Worm (Caenorhabditis elegans) whole organism, L2 larva: ENCODE data around the gene F08F8.10.

ENCODE experiments used
- C34F6.9 ChIP-seq: fragments of 150-350 bp; optimal IDR thresholded peaks from 2 replicates; lab custom pipeline; 2014; ENCODE audit warnings: missing biosample characterization, missing genetic modification characterization
- F13H6.1 ChIP-seq: sonication (generic microtip); optimal IDR thresholded peaks from 2 replicates; lab custom pipeline; 2016; ENCODE audit warnings: missing genetic modification characterization, missing compliant biosample characterization
- R02D3.7 ChIP-seq: fragments of 150-350 bp; optimal IDR thresholded peaks from 2 replicates; lab custom pipeline; 2014; ENCODE audit warnings: missing biosample characterization, missing genetic modification characterization
- Y55F3AM.14 ChIP-seq: fragments of 200-800 bp; sonication (Bioruptor generic); optimal IDR thresholded peaks from 2 replicates; lab custom pipeline; 2018; ENCODE audit warnings: mild to moderate bottlenecking, missing genetic modification characterization, missing compliant biosample characterization
- ZK546.5 ChIP-seq: sonication (generic microtip); optimal IDR thresholded peaks from 2 replicates; lab custom pipeline; 2017; ENCODE audit warnings: missing biosample characterization, missing genetic modification characterization
- ama-1 ChIP-seq: fragments of 150-350 bp; optimal IDR thresholded peaks from 2 replicates; lab custom pipeline; 2018; ENCODE audit warnings: inconsistent platforms
- ceh-16 ChIP-seq: fragments of 150-350 bp; optimal IDR thresholded peaks from 2 replicates; lab custom pipeline; 2014; ENCODE audit warnings: missing biosample characterization, missing genetic modification characterization
- ceh-82 ChIP-seq: fragments of 150-350 bp; optimal IDR thresholded peaks from 2 replicates; lab custom pipeline; 2014; ENCODE audit warnings: missing biosample characterization, missing genetic modification characterization
- dmd-4 ChIP-seq: sonication (generic microtip); optimal IDR thresholded peaks from 2 replicates; lab custom pipeline; 2017; ENCODE audit warnings: missing biosample characterization, missing genetic modification characterization
- egl-27 ChIP-seq: sonication (generic microtip); optimal IDR thresholded peaks from 3 replicates; lab custom pipeline; 2017; ENCODE audit warnings: missing biosample characterization, missing genetic modification reagents, missing genetic modification characterization
- elt-1 ChIP-seq: fragments of 150-350 bp; optimal IDR thresholded peaks from 2 replicates; lab custom pipeline; 2014; ENCODE audit warnings: missing biosample characterization, missing genetic modification characterization
- fos-1 ChIP-seq: fragments of 150-350 bp; optimal IDR thresholded peaks from 2 replicates; lab custom pipeline; 2014; ENCODE audit warnings: missing biosample characterization, missing genetic modification characterization
- gmeb-1 ChIP-seq: fragments of 150-350 bp; optimal IDR thresholded peaks from 2 replicates; lab custom pipeline; 2014; ENCODE audit warnings: missing biosample characterization, missing genetic modification characterization
- lin-39 ChIP-seq: fragments of 150-350 bp; optimal IDR thresholded peaks from 2 replicates; lab custom pipeline; 2014; ENCODE audit warnings: missing biosample characterization, missing genetic modification reagents, missing genetic modification characterization
- lsy-2 ChIP-seq, 2 experiments: fragments of 150-350 bp in 1 of 2; sonication (generic microtip) in 1 of 2; optimal IDR thresholded peaks; 2 replicates each; lab custom pipeline; 2014 to 2017; ENCODE audit warnings: missing biosample characterization in 2 of 2, missing genetic modification characterization in 2 of 2
- mab-5 ChIP-seq: fragments of 150-350 bp; optimal IDR thresholded peaks from 2 replicates; lab custom pipeline; 2014; ENCODE audit warnings: missing biosample characterization, missing genetic modification characterization
- mbf-1 ChIP-seq: sonication (generic microtip); optimal IDR thresholded peaks from 2 replicates; lab custom pipeline; 2017; ENCODE audit warnings: missing biosample characterization, missing genetic modification characterization
- nhr-10 ChIP-seq: sonication (generic microtip); optimal IDR thresholded peaks from 2 replicates; lab custom pipeline; 2017; ENCODE audit warnings: missing biosample characterization, missing genetic modification characterization
- nhr-11 ChIP-seq: fragments of 150-350 bp; optimal IDR thresholded peaks from 2 replicates; lab custom pipeline; 2014; ENCODE audit warnings: missing biosample characterization, missing genetic modification characterization
- nhr-12 ChIP-seq: fragments of 150-350 bp; optimal IDR thresholded peaks from 2 replicates; lab custom pipeline; 2014; ENCODE audit warnings: missing biosample characterization, missing genetic modification characterization
- nhr-23 ChIP-seq: fragments of 150-350 bp; optimal IDR thresholded peaks from 2 replicates; lab custom pipeline; 2014; ENCODE audit warnings: missing biosample characterization, missing genetic modification reagents, missing genetic modification characterization
- nhr-237 ChIP-seq: fragments of 150-350 bp; optimal IDR thresholded peaks from 2 replicates; lab custom pipeline; 2014; ENCODE audit warnings: missing biosample characterization, missing genetic modification characterization
- nhr-25 ChIP-seq: fragments of 150-350 bp; sonication (generic microtip); optimal IDR thresholded peaks from 3 replicates; lab custom pipeline; 2014; ENCODE audit warnings: missing biosample characterization, missing genetic modification characterization
- nhr-6 ChIP-seq: fragments of 150-350 bp; optimal IDR thresholded peaks from 2 replicates; lab custom pipeline; 2014; ENCODE audit warnings: missing biosample characterization, missing genetic modification characterization
- peb-1 ChIP-seq: fragments of 150-350 bp; optimal IDR thresholded peaks from 2 replicates; lab custom pipeline; 2014; ENCODE audit warnings: missing biosample characterization, missing genetic modification characterization
- skn-1 ChIP-seq: sonication (generic microtip); optimal IDR thresholded peaks from 2 replicates; lab custom pipeline; 2017; ENCODE audit warnings: missing biosample characterization, missing genetic modification characterization
- sma-3 ChIP-seq: sonication (generic microtip); optimal IDR thresholded peaks from 2 replicates; lab custom pipeline; 2016; ENCODE audit warnings: missing genetic modification reagents, missing genetic modification characterization, missing compliant biosample characterization
- snpc-4 ChIP-seq: fragments of 150-350 bp; optimal IDR thresholded peaks from 2 replicates; lab custom pipeline; 2014; ENCODE audit warnings: missing biosample characterization, missing genetic modification characterization
- unc-55 ChIP-seq: fragments of 150-350 bp; sonication (generic microtip); optimal IDR thresholded peaks from 3 replicates; lab custom pipeline; 2014; ENCODE audit warnings: missing biosample characterization, missing genetic modification reagents, missing genetic modification characterization
- unc-62 ChIP-seq: fragments of 150-350 bp; optimal IDR thresholded peaks from 2 replicates; lab custom pipeline; 2014; ENCODE audit warnings: missing biosample characterization, missing genetic modification reagents, missing genetic modification characterization
- zag-1 ChIP-seq: fragments of 150-350 bp; optimal IDR thresholded peaks from 2 replicates; lab custom pipeline; 2014; ENCODE audit warnings: missing biosample characterization, missing genetic modification characterization
- ztf-4 ChIP-seq: fragments of 150-350 bp; optimal IDR thresholded peaks from 2 replicates; lab custom pipeline; 2014; ENCODE audit warnings: missing biosample characterization, missing genetic modification characterization

Gene F08F8.10

DNA sequence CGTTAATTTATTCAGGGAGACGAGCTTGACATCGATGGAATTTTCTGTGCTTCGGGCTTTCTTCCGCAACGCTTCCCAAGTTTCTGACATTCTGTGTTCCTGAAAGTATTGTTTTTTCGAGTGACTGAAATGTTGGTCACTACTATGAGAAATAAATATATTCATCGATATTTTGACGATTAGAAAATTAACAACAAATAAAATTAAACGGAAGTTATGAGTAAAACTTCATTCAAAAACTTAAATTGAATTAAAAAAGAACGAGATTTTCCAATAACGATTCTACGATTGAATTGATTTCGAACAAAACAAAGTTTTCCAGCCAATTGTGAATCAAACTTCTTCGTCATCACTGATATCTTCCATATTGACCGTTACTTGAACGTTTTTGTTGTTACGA, 8.1 kb downstream of the F08F8.10 start, which contains the start of gene gos-28:
Gene gos-28, minus strand, starts transcription at position 101 of the 400 bp plus-strand sequence.
- no peak for TF ChIP-seq skn-1

DNA sequence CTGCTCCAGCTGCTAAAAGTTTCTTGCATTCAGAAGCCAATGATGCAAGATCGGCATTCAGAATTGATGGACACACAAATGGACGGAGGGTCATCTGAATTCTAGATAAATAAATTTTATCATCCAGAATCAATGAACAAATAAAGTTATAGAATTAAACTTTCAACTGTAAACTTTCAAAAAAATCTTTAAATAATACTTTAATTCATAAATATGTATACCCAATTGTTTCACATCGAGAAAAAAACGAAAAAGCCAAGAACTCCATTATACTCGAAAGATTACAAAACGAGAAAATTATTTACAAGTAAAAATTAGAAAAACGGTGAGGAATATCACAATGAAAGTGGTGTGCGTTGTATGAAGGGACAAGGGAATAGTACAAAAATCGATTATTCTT, 10.1 kb downstream of the F08F8.10 start, which contains the start of gene F08F8.7:
Gene F08F8.7, minus strand, starts transcription at position 101 of the 400 bp plus-strand sequence.
- TF ChIP-seq F13H6.1: no peak
- no peak for TF ChIP-seq nhr-237 (tag; lab: Kevin White, UChicago)
- no peak for TF ChIP-seq zag-1 (tag; lab: Kevin White, UChicago)
- TF ChIP-seq mab-5 (tag; lab: Kevin White, UChicago): no peak
- TF ChIP-seq ztf-4 (tag; lab: Kevin White, UChicago): no peak
- TF ChIP-seq Y55F3AM.14 (GFP tag; lab: Kevin White, UChicago): no peak
- no peak for TF ChIP-seq R02D3.7 (tag; lab: Kevin White, UChicago)
- TF ChIP-seq peb-1: no peak
- TF ChIP-seq nhr-12: no peak
- no peak for TF ChIP-seq elt-1
- TF ChIP-seq, all 48 proteins: peak for 0

DNA sequence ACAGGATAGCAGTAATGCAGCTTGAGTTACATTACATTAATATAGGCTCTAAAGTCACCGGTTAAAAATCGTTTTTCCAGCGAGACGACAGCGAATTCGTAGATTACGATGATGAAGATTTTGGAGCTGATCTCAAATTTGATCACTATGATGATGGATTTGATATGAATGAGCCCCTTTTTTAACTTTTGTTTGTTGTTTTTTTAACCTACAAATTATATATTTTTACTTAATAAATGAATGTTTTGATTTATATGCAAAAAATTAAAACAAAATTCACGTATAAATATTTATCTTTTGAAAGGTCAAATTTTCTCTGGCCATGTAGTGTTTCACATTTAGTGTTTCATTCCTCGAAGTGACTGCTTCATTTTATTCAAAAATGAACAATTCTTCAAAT, 13.8 kb downstream of the F08F8.10 start, which contains the start of gene F08F8.6:
Gene F08F8.6, plus strand, starts transcription at position 301 of the 400 bp plus-strand sequence.
- TF ChIP-seq sma-3 (GFP tag; lab: Kevin White, UChicago): no peak
- TF ChIP-seq zag-1 (tag; lab: Kevin White, UChicago): no peak
- no peak for TF ChIP-seq lin-39 (tag; lab: Kevin White, UChicago)
- no peak for TF ChIP-seq unc-62
- TF ChIP-seq C34F6.9 (tag; lab: Kevin White, UChicago): no peak
- TF ChIP-seq fos-1 (tag; lab: Kevin White, UChicago): no peak
- TF ChIP-seq ceh-82 (tag; lab: Kevin White, UChicago): no peak
- TF ChIP-seq nhr-25 (tag; lab: Kevin White, UChicago): no peak
- no peak for TF ChIP-seq ceh-16 (tag; lab: Kevin White, UChicago)
- TF ChIP-seq ZK546.5 (tag; lab: Kevin White, UChicago): no peak

DNA sequence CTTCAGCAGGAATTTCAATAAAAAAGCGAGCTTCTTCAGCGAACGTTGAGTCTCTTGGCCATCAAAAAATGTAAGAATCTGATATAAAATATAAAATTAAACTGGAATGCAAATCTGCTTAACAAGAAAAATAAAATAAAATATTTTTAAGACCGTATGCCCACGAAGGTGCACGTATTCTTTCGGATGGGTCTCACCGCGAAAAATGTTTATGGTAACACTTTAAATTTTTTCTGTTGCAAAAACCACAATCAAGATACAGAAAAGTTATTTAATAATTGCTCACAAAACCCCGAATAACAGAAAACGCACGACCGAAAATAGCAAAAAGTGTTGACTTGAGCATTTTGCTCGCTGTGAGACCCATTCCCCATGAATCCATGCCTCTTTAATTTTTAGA, 18.1 kb downstream of the F08F8.10 start:
- TF ChIP-seq snpc-4 (tag; lab: Kevin White, UChicago) (no peak), nhr-11 (no peak), nhr-237 (tag; lab: Kevin White, UChicago) (no peak), ZK546.5 (tag; lab: Kevin White, UChicago) (no peak), R02D3.7 (tag; lab: Kevin White, UChicago) (no peak), ceh-16 (tag; lab: Kevin White, UChicago) (no peak), zag-1 (tag; lab: Kevin White, UChicago) (no peak), lsy-2 (tag; optimal IDR thresholded peaks at IDR 0.05; lab: Kevin White, UChicago) (no peak), nhr-6 (no peak), nhr-12 (no peak), gmeb-1 (tag; lab: Kevin White, UChicago) (no peak)
- TF ChIP-seq, all 48 proteins: peak for 0

DNA sequence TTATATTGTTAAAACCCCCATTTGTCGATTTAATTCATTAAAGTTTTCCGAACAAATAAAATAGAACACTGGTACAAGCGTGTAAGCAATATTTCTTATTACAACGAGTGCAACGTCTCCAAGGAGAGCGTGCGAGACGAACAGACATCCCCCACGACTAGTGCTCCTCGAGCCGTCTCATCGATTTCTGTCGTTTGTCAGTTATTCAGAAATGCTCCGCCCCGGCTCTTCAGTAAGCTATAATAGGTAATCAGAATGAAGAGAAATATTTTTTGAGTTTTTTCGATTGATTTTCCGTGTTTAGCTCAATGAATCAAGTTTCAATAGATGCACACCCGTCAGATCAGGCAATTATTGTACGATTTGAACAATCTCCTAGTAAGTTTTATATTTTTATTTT, 18.5 kb downstream of the F08F8.10 start, which contains the start of gene kap-1:
Gene kap-1, plus strand, starts transcription at position 143 of the 400 bp plus-strand sequence.
- TF ChIP-seq zag-1 (tag; lab: Kevin White, UChicago) (no peak), lsy-2 (tag; optimal IDR thresholded peaks at IDR 0.05; lab: Kevin White, UChicago) (peak in 1 of 2 experiments; percentile 48), egl-27 (tag; lab: Kevin White, UChicago) (peak; percentile 6), C34F6.9 (tag; lab: Kevin White, UChicago) (peak; percentile 15), dmd-4 (no peak), ama-1 (lab: Kevin White, UChicago) (peak; percentile 1), nhr-10 (tag; lab: Kevin White, UChicago) (no peak)

DNA sequence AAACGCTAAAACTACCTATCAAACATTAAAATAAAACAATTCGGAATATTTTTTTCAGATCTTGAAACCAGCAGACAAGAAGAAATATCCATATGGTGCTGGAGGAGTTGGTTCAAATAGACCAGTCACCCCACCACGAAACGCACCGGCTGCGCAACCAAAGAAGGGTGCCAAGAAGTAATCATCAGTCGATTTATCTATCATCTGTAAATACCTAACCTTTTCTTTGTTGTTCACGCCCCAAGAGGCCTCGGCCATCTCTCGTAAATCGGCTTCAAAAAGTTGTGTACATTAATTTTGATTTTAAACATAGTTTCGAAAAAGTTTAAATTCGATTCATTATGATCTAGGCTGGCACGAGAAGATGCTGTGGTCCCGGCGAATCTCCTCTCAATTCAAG, 19.2 kb downstream of the F08F8.10 start:
- TF ChIP-seq mab-5 (tag; lab: Kevin White, UChicago): no peak
- TF ChIP-seq ceh-16 (tag; lab: Kevin White, UChicago): no peak
- TF ChIP-seq C34F6.9 (tag; lab: Kevin White, UChicago): no peak
- TF ChIP-seq lsy-2 (tag; optimal IDR thresholded peaks at IDR 0.05; lab: Kevin White, UChicago): no peak
- no peak for TF ChIP-seq mbf-1 (tag; lab: Kevin White, UChicago)
- TF ChIP-seq skn-1: no peak
- no peak for TF ChIP-seq fos-1 (tag; lab: Kevin White, UChicago)
- TF ChIP-seq nhr-23: no peak
- TF ChIP-seq unc-55 (GFP tag; lab: Kevin White, UChicago): no peak
- no peak for TF ChIP-seq Y55F3AM.14 (GFP tag; lab: Kevin White, UChicago)
- TF ChIP-seq, all 48 proteins: peak for 0
